Fruit fly (Drosophila melanogaster): ENCODE results near the gene Ttc1.

Gene Ttc1

DNA sequence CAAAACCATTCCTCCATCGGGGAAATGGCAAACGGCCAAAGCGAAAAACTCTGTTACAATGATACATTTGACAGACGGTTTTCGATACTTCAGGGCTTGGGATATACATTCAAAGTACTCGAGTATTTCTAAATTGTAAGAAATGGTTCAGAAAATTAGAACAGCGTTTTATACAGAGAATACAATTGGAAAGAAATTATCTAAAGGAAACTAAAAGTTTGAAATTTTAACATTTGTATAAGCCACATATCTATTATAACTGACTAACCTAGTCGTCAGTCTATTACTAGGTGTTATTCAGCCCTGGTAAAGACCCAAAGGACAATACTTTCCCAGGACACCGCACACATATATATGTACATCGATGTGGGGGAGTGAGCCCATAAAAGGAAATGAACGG is 33.7 kb upstream of the Ttc1 start (continued):
- TF ChIP-seq PHDP (tag; optimal IDR thresholded peaks at IDR 0.05) (peak; percentile 44), CG43689 (GFP tag; IDR thresholded peaks at IDR 0.05) (no peak), Optix (GFP tag; IDR thresholded peaks at IDR 0.05) (no peak), CG14014 (GFP tag; IDR thresholded peaks at IDR 0.05) (0 out of 2 replicates have a peak, but pooled peaks have one; percentile 31), CG8478 (optimal IDR thresholded peaks at IDR 0.05) (no peak), Side (GFP tag; optimal IDR thresholded peaks at IDR 0.05) (no peak), unc-4 (GFP tag; IDR thresholded peaks at IDR 0.05; ENCODE audit: partially characterized antibody) (no peak), CG16815 (GFP tag; optimal IDR thresholded peaks at IDR 0.05) (no peak), Hey (tag; optimal IDR thresholded peaks at IDR 0.05) (no peak), her (GFP tag; optimal IDR thresholded peaks at IDR 0.05) (no peak), B-H1 (GFP tag; IDR thresholded peaks at IDR 0.05) (no peak), corto (GFP tag; optimal IDR thresholded peaks at IDR 0.05) (no peak), ind (GFP tag; optimal IDR thresholded peaks at IDR 0.05) (no peak), otp (GFP tag; IDR thresholded peaks at IDR 0.05) (no peak), Oli (tag; optimal IDR thresholded peaks at IDR 0.05) (no peak), Fer1 (GFP tag; optimal IDR thresholded peaks at IDR 0.05) (peak; percentile 71), Med (GFP tag) (peak; percentile 56), CG8281 (tag; optimal IDR thresholded peaks at IDR 0.05) (no peak), prd (optimal IDR thresholded peaks at IDR 0.05) (no peak), prd (GFP tag; IDR thresholded peaks at IDR 0.05) (peak; percentile 19; the same call in 1 of the 3 replicates), Chrac-16 (GFP tag; optimal IDR thresholded peaks at IDR 0.05) (no peak), pzg (GFP tag; optimal IDR thresholded peaks at IDR 0.05) (no peak), CrebB (tag; optimal IDR thresholded peaks at IDR 0.05) (no peak), H2.0 (GFP tag; IDR thresholded peaks at IDR 0.05) (no peak), chif (GFP tag; optimal IDR thresholded peaks at IDR 0.05) (no peak), Ets97D (GFP tag; optimal IDR thresholded peaks at IDR 0.05) (no peak), btn (GFP tag; optimal IDR thresholded peaks at IDR 0.05) (no peak), fru (optimal IDR thresholded peaks at IDR 0.05) (no peak), Fer2 (tag; optimal IDR thresholded peaks at IDR 0.05) (peak; percentile 24), knrl (GFP tag; IDR thresholded peaks at IDR 0.05; ENCODE audit: partially characterized antibody) (no peak), Ets65A (GFP tag) (peak; percentile 85), CG10147 (GFP tag; optimal IDR thresholded peaks at IDR 0.05) (peak; percentile 47), sens (GFP tag) (peak; percentile 83), gcm2 (GFP tag; optimal IDR thresholded peaks at IDR 0.05) (no peak), trh (GFP tag; optimal IDR thresholded peaks at IDR 0.05) (no peak), Dip2 (GFP tag; IDR thresholded peaks at IDR 0.05) (no peak), mirr (GFP tag; optimal IDR thresholded peaks at IDR 0.05) (peak; percentile 17), Dll (GFP tag; IDR thresholded peaks at IDR 0.05; ENCODE audit: partially characterized antibody) (no peak), Six4 (GFP tag; optimal IDR thresholded peaks at IDR 0.05) (no peak), CG16779 (GFP tag; IDR thresholded peaks at IDR 0.05) (no peak), cato (GFP tag; optimal IDR thresholded peaks at IDR 0.05; ENCODE audit: borderline replicate concordance) (no peak), HLH54F (GFP tag; optimal IDR thresholded peaks at IDR 0.05) (no peak), CG4282 (GFP tag; optimal IDR thresholded peaks at IDR 0.05) (no peak), insv (GFP tag; optimal IDR thresholded peaks at IDR 0.05) (no peak), CG15696 (tag; optimal IDR thresholded peaks at IDR 0.05) (peak; percentile 58), TFAM (GFP tag; optimal IDR thresholded peaks at IDR 0.05) (no peak), Antp (GFP tag; optimal IDR thresholded peaks at IDR 0.05) (no peak), D19A (tag; optimal IDR thresholded peaks at IDR 0.05) (peak; percentile 34), CG1647 (GFP tag; optimal IDR thresholded peaks at IDR 0.05) (no peak), Abd-B (GFP tag; optimal IDR thresholded peaks at IDR 0.05) (no peak), fd96Cb (tag; optimal IDR thresholded peaks at IDR 0.05) (no peak), lbe (GFP tag; optimal IDR thresholded peaks at IDR 0.05) (no peak), CG34224 (GFP tag; IDR thresholded peaks at IDR 0.05; ENCODE audit: partially characterized antibody) (no peak)

Data from whole organism, embryonic.